Worm (Caenorhabditis elegans) whole organism, L4 larva: Measurements from ENCODE around the gene C14A11.5.

Experiments
- T20F7.1 ChIP-seq: fragments of 200-800 bp; sonication (Bioruptor generic); optimal IDR thresholded peaks from 2 replicates; lab custom pipeline; 2018; ENCODE audit warnings: mild to moderate bottlenecking, missing genetic modification characterization, missing compliant biosample characterization
- ama-1 ChIP-seq: fragments of 150-350 bp; optimal IDR thresholded peaks from 2 replicates; lab custom pipeline; 2014; ENCODE audit warnings: inconsistent platforms, mixed read lengths
- arid-1 ChIP-seq: fragments of 200-800 bp; sonication (Bioruptor generic); conservative IDR thresholded peaks from 2 replicates; pipeline ENCODE4 v1.3.6; 2022; ENCODE audit warnings: missing genetic modification reagents, missing genetic modification characterization, missing compliant biosample characterization
- attf-4 ChIP-seq: sonication (generic microtip); optimal IDR thresholded peaks from 3 replicates; lab custom pipeline; 2017; ENCODE audit warnings: missing biosample characterization, missing genetic modification characterization
- ceh-28 ChIP-seq: fragments of 150-350 bp; optimal IDR thresholded peaks from 2 replicates; lab custom pipeline; 2014; ENCODE audit warnings: missing biosample characterization, missing genetic modification reagents, missing genetic modification characterization
- ceh-62 ChIP-seq: sonication (generic microtip); optimal IDR thresholded peaks from 2 replicates; lab custom pipeline; 2017; ENCODE audit warnings: missing biosample characterization, missing genetic modification characterization
- ceh-82 ChIP-seq: sonication (generic microtip); optimal IDR thresholded peaks from 2 replicates; lab custom pipeline; 2017; ENCODE audit warnings: missing biosample characterization, missing genetic modification characterization
- ces-1 ChIP-seq: fragments of 150-350 bp; sonication (generic microtip); optimal IDR thresholded peaks from 4 replicates; lab custom pipeline; 2014; ENCODE audit warnings: missing biosample characterization, missing genetic modification reagents, missing genetic modification characterization
- ctbp-1 ChIP-seq: fragments of 200-800 bp; sonication (Bioruptor generic); IDR thresholded peaks from 2 replicates; pipeline ENCODE4 v1.3.6; 2022; ENCODE audit warnings: missing genetic modification reagents, missing genetic modification characterization, missing compliant biosample characterization
- daf-12 ChIP-seq: fragments of 150-350 bp; optimal IDR thresholded peaks from 2 replicates; lab custom pipeline; 2014; ENCODE audit warnings: missing biosample characterization, missing genetic modification reagents, missing genetic modification characterization
- daf-16 ChIP-seq, 3 experiments: sonication (generic microtip); optimal IDR thresholded peaks; 2 replicates each; lab custom pipeline; 2016 to 2017; ENCODE audit warnings: missing genetic modification characterization in 3 of 3, missing genetic modification reagents in 3 of 3, mild to moderate bottlenecking in 2 of 3, missing compliant biosample characterization in 2 of 3, missing biosample characterization in 1 of 3, moderate library complexity in 1 of 3
- daf-19 ChIP-seq: fragments of 200-800 bp; sonication (Bioruptor generic); conservative IDR thresholded peaks from 2 replicates; pipeline ENCODE4 v1.3.6; 2022; ENCODE audit warnings: missing genetic modification characterization, missing compliant biosample characterization
- daf-8 ChIP-seq: fragments of 200-800 bp; sonication (Bioruptor generic); IDR thresholded peaks from 2 replicates; pipeline ENCODE4 v1.3.6; 2022; ENCODE audit warnings: missing genetic modification characterization, missing compliant biosample characterization
- dmd-6 ChIP-seq: fragments of 200-800 bp; sonication (Bioruptor generic); IDR thresholded peaks from 2 replicates; pipeline ENCODE4 v1.3.6; 2022; ENCODE audit warnings: missing genetic modification reagents, missing genetic modification characterization, missing compliant biosample characterization
- dmd-8 ChIP-seq: fragments of 200-800 bp; sonication (Bioruptor generic); IDR thresholded peaks from 2 replicates; pipeline ENCODE4 v1.3.6; 2022; ENCODE audit warnings: missing genetic modification characterization, missing compliant biosample characterization
- dmd-9 ChIP-seq: fragments of 200-800 bp; sonication (Bioruptor generic); IDR thresholded peaks from 2 replicates; pipeline ENCODE4 v1.3.6; 2022; ENCODE audit warnings: missing genetic modification reagents, missing genetic modification characterization, missing compliant biosample characterization
- dpl-1 ChIP-seq: fragments of 150-350 bp; optimal IDR thresholded peaks from 2 replicates; lab custom pipeline; 2014; ENCODE audit warnings: missing biosample characterization, missing genetic modification reagents, missing genetic modification characterization
- hif-1 ChIP-seq, 2 experiments: sonication (generic microtip); optimal IDR thresholded peaks; 2 replicates each; lab custom pipeline; 2016 to 2017; ENCODE audit warnings: missing compliant biosample characterization in 2 of 2, missing genetic modification characterization in 2 of 2, missing genetic modification reagents in 2 of 2, missing genotype in 2 of 2, mild to moderate bottlenecking in 1 of 2
- hlh-11 ChIP-seq: fragments of 200-800 bp; sonication (Bioruptor generic); optimal IDR thresholded peaks from 2 replicates; lab custom pipeline; 2018; ENCODE audit warnings: mild to moderate bottlenecking, missing genetic modification characterization, missing compliant biosample characterization
- hlh-30 ChIP-seq: sonication (generic microtip); optimal IDR thresholded peaks from 2 replicates; lab custom pipeline; 2017; ENCODE audit warnings: antibody characterized with exemption, mild to moderate bottlenecking, missing genetic modification characterization, missing compliant biosample characterization; ENCODE audit not compliant: insufficient read depth
- hmg-1.1 ChIP-seq: fragments of 200-800 bp; sonication (Bioruptor generic); IDR thresholded peaks from 2 replicates; pipeline ENCODE4 v1.3.6; 2022; ENCODE audit warnings: missing genetic modification reagents, missing genetic modification characterization, missing compliant biosample characterization
- lim-7 ChIP-seq: fragments of 200-800 bp; sonication (Bioruptor generic); IDR thresholded peaks from 2 replicates; pipeline ENCODE4 v1.3.6; 2022; ENCODE audit warnings: missing genetic modification characterization, missing compliant biosample characterization
- lin-1 ChIP-seq: fragments of 200-800 bp; sonication (Bioruptor generic); IDR thresholded peaks from 2 replicates; pipeline ENCODE4 v1.3.6; 2022; ENCODE audit warnings: missing genetic modification reagents, missing genetic modification characterization, missing compliant biosample characterization
- lin-15B ChIP-seq: fragments of 150-350 bp; sonication (generic microtip); optimal IDR thresholded peaks from 3 replicates; lab custom pipeline; 2014; ENCODE audit warnings: missing biosample characterization, missing genetic modification characterization
- lin-38 ChIP-seq: fragments of 200-800 bp; sonication (Bioruptor generic); IDR thresholded peaks from 2 replicates; pipeline ENCODE4 v1.3.6; 2022; ENCODE audit warnings: missing genetic modification reagents, missing genetic modification characterization, missing compliant biosample characterization
- lsy-2 ChIP-seq, 2 experiments: fragments of 150-350 bp in 1 of 2; sonication (generic microtip) in 1 of 2; optimal IDR thresholded peaks; 2 replicates each; lab custom pipeline; 2014 to 2017; ENCODE audit warnings: missing biosample characterization in 2 of 2, missing genetic modification characterization in 2 of 2
- madf-5 ChIP-seq, 2 experiments: fragments of 200-800 bp; sonication (Bioruptor generic); IDR thresholded peaks; 2 replicates each; pipeline ENCODE4 v1.3.6; 2022; ENCODE audit warnings: missing compliant biosample characterization in 2 of 2, missing genetic modification characterization in 2 of 2
- mdl-1 ChIP-seq, 2 experiments: fragments of 150-350 bp in 1 of 2; sonication (generic microtip) in 1 of 2; optimal IDR thresholded peaks; 2 replicates each; lab custom pipeline; 2014 to 2017; ENCODE audit warnings: missing biosample characterization in 2 of 2, missing genetic modification characterization in 2 of 2
- mep-1 ChIP-seq: fragments of 150-350 bp; sonication (generic microtip); optimal IDR thresholded peaks from 3 replicates; lab custom pipeline; 2014; ENCODE audit warnings: missing biosample characterization, missing genetic modification characterization
- mes-2 ChIP-seq: sonication (generic microtip); optimal IDR thresholded peaks from 2 replicates; lab custom pipeline; 2016; ENCODE audit warnings: missing genotype, mild to moderate bottlenecking, missing genetic modification characterization, missing compliant biosample characterization; ENCODE audit not compliant: poor library complexity, severe bottlenecking
- nhr-48 ChIP-seq: sonication (generic microtip); optimal IDR thresholded peaks from 2 replicates; lab custom pipeline; 2016; ENCODE audit warnings: mild to moderate bottlenecking, missing genetic modification characterization, missing compliant biosample characterization
- nhr-6 ChIP-seq: fragments of 150-350 bp; optimal IDR thresholded peaks from 2 replicates; lab custom pipeline; 2014; ENCODE audit warnings: missing biosample characterization, missing genetic modification characterization
- nhr-77 ChIP-seq: fragments of 150-350 bp; optimal IDR thresholded peaks from 2 replicates; lab custom pipeline; 2014; ENCODE audit warnings: missing biosample characterization, missing genetic modification characterization
- saeg-2 ChIP-seq: fragments of 200-800 bp; sonication (Bioruptor generic); IDR thresholded peaks from 2 replicates; pipeline ENCODE4 v1.3.6; 2022; ENCODE audit warnings: missing genetic modification reagents, missing genetic modification characterization, missing compliant biosample characterization
- set-16 ChIP-seq: fragments of 200-800 bp; sonication (Bioruptor generic); IDR thresholded peaks from 2 replicates; pipeline ENCODE4 v1.3.6; 2022; ENCODE audit warnings: missing genetic modification reagents, missing genetic modification characterization, missing compliant biosample characterization
- spr-1 ChIP-seq: sonication (generic microtip); optimal IDR thresholded peaks from 2 replicates; lab custom pipeline; 2016; ENCODE audit warnings: mild to moderate bottlenecking, missing genetic modification characterization, missing compliant biosample characterization
- tag-97 ChIP-seq: fragments of 200-800 bp; sonication (Bioruptor generic); IDR thresholded peaks from 2 replicates; pipeline ENCODE4 v1.3.6; 2022; ENCODE audit warnings: missing genetic modification characterization, missing compliant biosample characterization
- tra-1 ChIP-seq: fragments of 200-800 bp; sonication (Bioruptor generic); IDR thresholded peaks from 2 replicates; pipeline ENCODE4 v1.3.6; 2022; ENCODE audit warnings: missing genetic modification reagents, missing genetic modification characterization, missing compliant biosample characterization
- unc-130 ChIP-seq: sonication (generic microtip); optimal IDR thresholded peaks from 2 replicates; lab custom pipeline; 2016; ENCODE audit warnings: missing genetic modification reagents, missing genetic modification characterization, missing compliant biosample characterization
- unc-39 ChIP-seq: sonication (generic microtip); optimal IDR thresholded peaks from 2 replicates; lab custom pipeline; 2017; ENCODE audit warnings: missing biosample characterization, missing genetic modification characterization
- zfp-3 ChIP-seq: fragments of 200-800 bp; sonication (Bioruptor generic); conservative IDR thresholded peaks from 2 replicates; pipeline ENCODE4 v1.3.6; 2022; ENCODE audit warnings: missing genetic modification reagents, missing genetic modification characterization, missing compliant biosample characterization
- ztf-7 ChIP-seq: fragments of 150-350 bp; optimal IDR thresholded peaks from 2 replicates; lab custom pipeline; 2014; ENCODE audit warnings: missing biosample characterization, missing genetic modification characterization

Gene C14A11.5

DNA sequence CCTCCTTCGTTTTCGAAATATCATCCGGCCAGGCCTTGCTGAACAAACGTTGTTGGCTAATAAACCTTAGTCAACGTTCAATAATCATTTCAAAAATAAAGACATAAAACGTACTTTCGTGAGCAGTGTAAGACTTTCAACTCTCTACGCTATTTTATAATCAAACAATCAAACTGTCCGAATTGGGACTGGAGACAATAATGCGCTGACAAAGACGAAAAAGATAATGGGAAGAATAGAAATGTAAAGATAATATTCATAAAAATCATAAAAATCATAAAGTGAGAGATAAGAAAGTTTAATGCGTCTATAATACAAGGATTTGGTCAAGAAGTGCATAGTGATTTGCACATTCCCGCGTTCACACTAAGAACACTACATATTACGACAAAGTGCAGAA lies 34.4 kb upstream of the C14A11.5 start (continued):
- no peak for TF ChIP-seq attf-4 (tag; lab: Kevin White, UChicago)
- no peak for TF ChIP-seq nhr-77
- TF ChIP-seq arid-1 (GFP tag; lab: Robert Waterston, UW), result no peak
- TF ChIP-seq dmd-9 (GFP tag; lab: Robert Waterston, UW), result no peak
- TF ChIP-seq mdl-1 (tag; optimal IDR thresholded peaks at IDR 0.05; lab: Kevin White, UChicago), result no peak
- TF ChIP-seq lin-1, result no peak
- TF ChIP-seq lin-15B (tag; lab: Kevin White, UChicago), result no peak
- TF ChIP-seq set-16 (GFP tag; lab: Robert Waterston, UW), result no peak
- no peak for TF ChIP-seq lim-7 (GFP tag; lab: Robert Waterston, UW)
- TF ChIP-seq ces-1 (GFP tag; lab: Kevin White, UChicago), result no peak
- TF ChIP-seq madf-5 (GFP tag; IDR thresholded peaks at IDR 0.05; lab: Robert Waterston, UW), result no peak
- TF ChIP-seq ceh-62 (tag; lab: Kevin White, UChicago), result no peak
- TF ChIP-seq daf-12 (tag; lab: Kevin White, UChicago), result no peak
- no peak for TF ChIP-seq daf-16 (GFP tag; optimal IDR thresholded peaks at IDR 0.05; lab: Kevin White, UChicago)
- peak; percentile 51 for TF ChIP-seq daf-16 (tag; optimal IDR thresholded peaks at IDR 0.05; lab: Kevin White, UChicago)
- no peak for TF ChIP-seq unc-130 (GFP tag; lab: Kevin White, UChicago)
- TF ChIP-seq zfp-3 (GFP tag; lab: Robert Waterston, UW), result no peak
- no peak for TF ChIP-seq tag-97 (GFP tag; lab: Robert Waterston, UW)
- no peak for TF ChIP-seq ctbp-1 (GFP tag; lab: Robert Waterston, UW)
- TF ChIP-seq spr-1 (tag; lab: Kevin White, UChicago), result no peak
- TF ChIP-seq ama-1 (lab: Kevin White, UChicago), result no peak
- no peak for TF ChIP-seq tra-1 (GFP tag; lab: Robert Waterston, UW)
- no peak for TF ChIP-seq saeg-2

DNA sequence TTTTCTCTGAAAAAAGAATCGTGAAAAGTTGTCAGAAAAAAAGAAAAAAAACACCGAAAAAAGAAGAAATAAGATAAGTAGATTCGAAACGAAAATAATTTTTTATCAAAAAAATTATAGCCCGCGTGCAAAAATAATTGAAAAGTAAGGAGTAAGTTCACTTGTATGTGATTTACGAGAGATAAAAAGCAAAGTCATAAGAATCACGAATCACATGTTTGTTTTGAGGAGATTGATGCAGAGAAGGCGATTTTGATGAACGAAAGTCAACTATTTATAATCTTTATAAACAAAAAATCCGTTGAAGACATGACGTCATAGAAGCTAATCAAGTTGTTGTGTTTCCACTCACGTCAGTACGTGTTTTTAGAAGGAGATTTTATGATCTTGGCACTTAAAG lies 33.0 kb upstream of the C14A11.5 start, which contains the start of gene Y71H10B.1:
TSS of gene Y71H10B.1 (minus strand) at position 6 of the 400 bp plus-strand sequence.
- TF ChIP-seq hlh-11 (tag; lab: Kevin White, UChicago) (no peak), hlh-30 (tag; lab: Kevin White, UChicago) (peak; percentile 82), lsy-2 (tag; optimal IDR thresholded peaks at IDR 0.05; lab: Kevin White, UChicago) (peak in 1 of 2 experiments; percentile 18), nhr-6 (tag; lab: Kevin White, UChicago) (no peak), dpl-1 (GFP tag; lab: Kevin White, UChicago) (no peak), mep-1 (no peak), ceh-82 (tag; lab: Kevin White, UChicago) (no peak), nhr-77 (no peak), unc-39 (tag; lab: Kevin White, UChicago) (no peak), madf-5 (GFP tag; IDR thresholded peaks at IDR 0.05; lab: Robert Waterston, UW) (no peak), nhr-48 (tag; lab: Kevin White, UChicago) (no peak), hif-1 (tag; optimal IDR thresholded peaks at IDR 0.05; lab: Kevin White, UChicago) (no peak), T20F7.1 (GFP tag; lab: Kevin White, UChicago) (no peak), daf-8 (GFP tag; lab: Robert Waterston, UW) (no peak), ceh-28 (tag; lab: Kevin White, UChicago) (no peak), dmd-8 (GFP tag; lab: Robert Waterston, UW) (no peak), lin-38 (GFP tag; lab: Robert Waterston, UW) (no peak), mdl-1 (tag; optimal IDR thresholded peaks at IDR 0.05; lab: Kevin White, UChicago) (peak in 1 of 2 experiments; percentile 30), hmg-1.1 (no peak), dmd-6 (GFP tag; lab: Robert Waterston, UW) (peak; percentile 45), ztf-7 (no peak), ceh-62 (tag; lab: Kevin White, UChicago) (no peak), tra-1 (GFP tag; lab: Robert Waterston, UW) (no peak), daf-19 (GFP tag; lab: Robert Waterston, UW) (no peak), mes-2 (no peak), daf-12 (tag; lab: Kevin White, UChicago) (no peak)
- TF ChIP-seq, all 104 proteins: peak for 4
